Worm (Caenorhabditis elegans) whole organism, L4 larva: ENCODE measurements around the gene clec-134.
A peak's percentile ranks its signal among the peaks of the same experiment; 100 is the strongest.

Experiments used
- D1046.2 ChIP-seq: fragments of 200-800 bp; sonication (Bioruptor generic); IDR thresholded peaks from 2 replicates; pipeline ENCODE4 v1.3.6; 2022; ENCODE audit warnings: missing genetic modification characterization, missing compliant biosample characterization
- F10B5.3 ChIP-seq: sonication (generic microtip); optimal IDR thresholded peaks from 2 replicates; lab custom pipeline; 2016; ENCODE audit warnings: mild to moderate bottlenecking, missing genetic modification characterization, missing compliant biosample characterization
- F26F4.8 ChIP-seq: fragments of 200-800 bp; sonication (Bioruptor generic); conservative IDR thresholded peaks from 2 replicates; pipeline ENCODE4 v1.3.6; 2022; ENCODE audit warnings: missing genetic modification characterization, missing compliant biosample characterization
- R02D3.7 ChIP-seq: fragments of 150-350 bp; sonication (generic microtip); optimal IDR thresholded peaks from 3 replicates; lab custom pipeline; 2014; ENCODE audit warnings: missing biosample characterization, missing genetic modification characterization
- T26A8.4 ChIP-seq: fragments of 200-800 bp; sonication (Bioruptor generic); IDR thresholded peaks from 2 replicates; pipeline ENCODE4 v1.3.6; 2022; ENCODE audit warnings: missing genetic modification characterization, missing compliant biosample characterization
- ZK546.5 ChIP-seq, 2 experiments: sonication (generic microtip); optimal IDR thresholded peaks; 2 replicates each; lab custom pipeline; 2017; ENCODE audit warnings: missing biosample characterization in 2 of 2, missing genetic modification characterization in 2 of 2
- attf-4 ChIP-seq: sonication (generic microtip); optimal IDR thresholded peaks from 3 replicates; lab custom pipeline; 2017; ENCODE audit warnings: missing biosample characterization, missing genetic modification characterization
- ctbp-1 ChIP-seq: fragments of 200-800 bp; sonication (Bioruptor generic); IDR thresholded peaks from 2 replicates; pipeline ENCODE4 v1.3.6; 2022; ENCODE audit warnings: missing genetic modification reagents, missing genetic modification characterization, missing compliant biosample characterization
- dmd-6 ChIP-seq: fragments of 200-800 bp; sonication (Bioruptor generic); IDR thresholded peaks from 2 replicates; pipeline ENCODE4 v1.3.6; 2022; ENCODE audit warnings: missing genetic modification reagents, missing genetic modification characterization, missing compliant biosample characterization
- dmd-9 ChIP-seq: fragments of 200-800 bp; sonication (Bioruptor generic); IDR thresholded peaks from 2 replicates; pipeline ENCODE4 v1.3.6; 2022; ENCODE audit warnings: missing genetic modification reagents, missing genetic modification characterization, missing compliant biosample characterization
- duxl-1 ChIP-seq: sonication (generic microtip); optimal IDR thresholded peaks from 2 replicates; lab custom pipeline; 2016; ENCODE audit warnings: mild to moderate bottlenecking, missing genetic modification characterization, moderate library complexity, missing compliant biosample characterization; ENCODE audit not compliant: poor library complexity
- fos-1 ChIP-seq: fragments of 150-350 bp; optimal IDR thresholded peaks from 2 replicates; lab custom pipeline; 2014; ENCODE audit warnings: missing biosample characterization, missing genetic modification characterization
- gei-8 ChIP-seq: fragments of 200-800 bp; sonication (Bioruptor generic); optimal IDR thresholded peaks from 2 replicates; lab custom pipeline; 2018; ENCODE audit warnings: mild to moderate bottlenecking, missing genetic modification characterization, missing compliant biosample characterization
- hif-1 ChIP-seq, 2 experiments: sonication (generic microtip); optimal IDR thresholded peaks; 2 replicates each; lab custom pipeline; 2016 to 2017; ENCODE audit warnings: missing compliant biosample characterization in 2 of 2, missing genetic modification characterization in 2 of 2, missing genetic modification reagents in 2 of 2, missing genotype in 2 of 2, mild to moderate bottlenecking in 1 of 2
- hlh-11 ChIP-seq: fragments of 200-800 bp; sonication (Bioruptor generic); optimal IDR thresholded peaks from 2 replicates; lab custom pipeline; 2018; ENCODE audit warnings: mild to moderate bottlenecking, missing genetic modification characterization, missing compliant biosample characterization
- lin-13 ChIP-seq: fragments of 150-350 bp; optimal IDR thresholded peaks from 2 replicates; lab custom pipeline; 2014; ENCODE audit warnings: missing biosample characterization, missing genetic modification reagents, missing genetic modification characterization
- lin-29 ChIP-seq: fragments of 200-800 bp; sonication (Bioruptor generic); IDR thresholded peaks from 2 replicates; pipeline ENCODE4 v1.3.6; 2022; ENCODE audit warnings: missing genetic modification reagents, missing genetic modification characterization, missing compliant biosample characterization
- lin-38 ChIP-seq: fragments of 200-800 bp; sonication (Bioruptor generic); IDR thresholded peaks from 2 replicates; pipeline ENCODE4 v1.3.6; 2022; ENCODE audit warnings: missing genetic modification reagents, missing genetic modification characterization, missing compliant biosample characterization
- madf-5 ChIP-seq, 2 experiments: fragments of 200-800 bp; sonication (Bioruptor generic); IDR thresholded peaks; 2 replicates each; pipeline ENCODE4 v1.3.6; 2022; ENCODE audit warnings: missing compliant biosample characterization in 2 of 2, missing genetic modification characterization in 2 of 2
- nhr-28 ChIP-seq: fragments of 150-350 bp; optimal IDR thresholded peaks from 2 replicates; lab custom pipeline; 2014; ENCODE audit warnings: missing biosample characterization, missing genetic modification characterization
- nhr-41 ChIP-seq: fragments of 200-800 bp; sonication (Bioruptor generic); IDR thresholded peaks from 2 replicates; pipeline ENCODE4 v1.3.6; 2022; ENCODE audit warnings: missing genetic modification reagents, missing genetic modification characterization, missing compliant biosample characterization
- nhr-42 ChIP-seq: fragments of 200-800 bp; sonication (Bioruptor generic); IDR thresholded peaks from 2 replicates; pipeline ENCODE4 v1.3.6; 2022; ENCODE audit warnings: missing genetic modification characterization, missing compliant biosample characterization
- nhr-77 ChIP-seq: fragments of 150-350 bp; optimal IDR thresholded peaks from 2 replicates; lab custom pipeline; 2014; ENCODE audit warnings: missing biosample characterization, missing genetic modification characterization
- saeg-2 ChIP-seq: fragments of 200-800 bp; sonication (Bioruptor generic); IDR thresholded peaks from 2 replicates; pipeline ENCODE4 v1.3.6; 2022; ENCODE audit warnings: missing genetic modification reagents, missing genetic modification characterization, missing compliant biosample characterization
- set-16 ChIP-seq: fragments of 200-800 bp; sonication (Bioruptor generic); IDR thresholded peaks from 2 replicates; pipeline ENCODE4 v1.3.6; 2022; ENCODE audit warnings: missing genetic modification reagents, missing genetic modification characterization, missing compliant biosample characterization
- tag-97 ChIP-seq: fragments of 200-800 bp; sonication (Bioruptor generic); IDR thresholded peaks from 2 replicates; pipeline ENCODE4 v1.3.6; 2022; ENCODE audit warnings: missing genetic modification characterization, missing compliant biosample characterization
- unc-130 ChIP-seq: sonication (generic microtip); optimal IDR thresholded peaks from 2 replicates; lab custom pipeline; 2016; ENCODE audit warnings: missing genetic modification reagents, missing genetic modification characterization, missing compliant biosample characterization
- unc-62 ChIP-seq, 3 experiments: fragments of 150-350 bp in 1 of 3; sonication (generic microtip); optimal IDR thresholded peaks in 2 of 3; peaks in 1 of 3; 1 replicate in 1 of 3; 2 replicates in 2 of 3; lab custom pipeline; 2014 to 2017; ENCODE audit warnings: missing biosample characterization in 3 of 3, missing genetic modification characterization in 3 of 3, missing genetic modification reagents in 3 of 3, missing genotype in 1 of 3
- zfp-3 ChIP-seq: fragments of 200-800 bp; sonication (Bioruptor generic); conservative IDR thresholded peaks from 2 replicates; pipeline ENCODE4 v1.3.6; 2022; ENCODE audit warnings: missing genetic modification reagents, missing genetic modification characterization, missing compliant biosample characterization
- zip-11 ChIP-seq: fragments of 200-800 bp; sonication (Bioruptor generic); IDR thresholded peaks from 2 replicates; pipeline ENCODE4 v1.3.6; 2022; ENCODE audit warnings: missing genetic modification characterization, missing compliant biosample characterization

Gene clec-134

ce11 chrII:3554673-3555072 is 25.2 kb upstream of the clec-134 start:
- TF ChIP-seq lin-38 (GFP tag; lab: Robert Waterston, UW) (peak; percentile 82), nhr-42 (no peak), nhr-28 (tag; lab: Kevin White, UChicago) (no peak), hif-1 (tag; optimal IDR thresholded peaks at IDR 0.05; lab: Kevin White, UChicago) (no peak)

DNA sequence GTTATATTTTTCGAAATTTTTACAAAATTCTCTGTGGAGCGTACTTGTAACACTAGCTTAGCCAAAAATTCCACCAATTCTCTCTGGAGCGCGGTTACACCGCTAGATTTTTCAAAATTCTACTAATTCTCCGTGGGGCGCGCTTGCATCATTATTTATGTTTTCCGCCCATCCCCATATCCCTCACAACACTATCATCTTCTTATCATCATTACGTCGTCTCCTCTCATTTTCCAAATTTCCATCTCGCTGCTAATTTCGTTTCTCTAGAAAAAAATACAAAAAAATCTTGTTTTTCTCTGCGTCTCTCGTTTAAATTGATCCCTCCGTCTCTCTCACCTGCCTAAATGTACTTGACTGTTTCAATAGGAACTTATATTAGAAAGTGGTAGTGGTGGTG is 24.6 kb upstream of the clec-134 start:
- no peak for TF ChIP-seq unc-130 (GFP tag; lab: Kevin White, UChicago)
- no peak for TF ChIP-seq dmd-9 (GFP tag; lab: Robert Waterston, UW)
- peak; percentile 1 for TF ChIP-seq nhr-28 (tag; lab: Kevin White, UChicago)
- TF ChIP-seq F26F4.8 (GFP tag; lab: Robert Waterston, UW) = no peak
- TF ChIP-seq lin-38 (GFP tag; lab: Robert Waterston, UW) = peak; percentile 60

- TF ChIP-seq zfp-3 (GFP tag; lab: Robert Waterston, UW) (no peak), fos-1 (tag; lab: Kevin White, UChicago) (no peak)
These were observed 23.3 kb upstream of the clec-134 start for ce11 chrII:3556584-3556983.

DNA sequence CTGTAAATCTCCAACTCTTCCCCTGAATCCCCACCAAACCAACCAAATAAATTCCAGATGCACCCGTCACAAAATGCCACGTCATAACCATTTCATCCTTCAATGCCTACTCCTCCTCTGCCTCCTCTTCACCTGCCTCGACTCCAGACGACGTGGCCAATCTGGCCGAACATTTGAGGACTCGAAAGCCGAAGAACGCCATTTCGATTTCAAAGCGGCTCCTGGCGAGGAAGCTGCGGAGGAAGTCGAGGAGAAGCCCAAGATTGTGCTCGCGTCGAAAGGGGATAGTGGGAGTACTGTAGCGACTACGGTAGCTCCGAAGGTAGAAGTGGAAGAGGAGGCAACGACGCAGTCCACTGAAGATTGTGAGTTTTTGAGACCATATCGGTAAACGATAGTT is 22.4 kb upstream of the clec-134 start, which contains the start of gene lgc-45:
Gene lgc-45 (plus strand): TSS at position 56 of the 400 bp plus-strand sequence.
- peak; percentile 53 for TF ChIP-seq set-16 (GFP tag; lab: Robert Waterston, UW)
- TF ChIP-seq zip-11 (GFP tag; lab: Robert Waterston, UW) = no peak
- TF ChIP-seq tag-97 (GFP tag; lab: Robert Waterston, UW) = no peak
- TF ChIP-seq saeg-2 (GFP tag; lab: Robert Waterston, UW) = no peak
- no peak for TF ChIP-seq R02D3.7
- no peak for TF ChIP-seq T26A8.4 (GFP tag; lab: Robert Waterston, UW)
- TF ChIP-seq ctbp-1 (GFP tag; lab: Robert Waterston, UW) = no peak
- no peak for TF ChIP-seq gei-8 (GFP tag; lab: Kevin White, UChicago)
- peak in 1 of 2 experiments; percentile 52 for TF ChIP-seq unc-62 (GFP tag; optimal IDR thresholded peaks at IDR 0.05 in 1 of 2; lab: Kevin White, UChicago)
- TF ChIP-seq unc-62 (tag; optimal IDR thresholded peaks at IDR 0.05; lab: Kevin White, UChicago) = no peak

DNA sequence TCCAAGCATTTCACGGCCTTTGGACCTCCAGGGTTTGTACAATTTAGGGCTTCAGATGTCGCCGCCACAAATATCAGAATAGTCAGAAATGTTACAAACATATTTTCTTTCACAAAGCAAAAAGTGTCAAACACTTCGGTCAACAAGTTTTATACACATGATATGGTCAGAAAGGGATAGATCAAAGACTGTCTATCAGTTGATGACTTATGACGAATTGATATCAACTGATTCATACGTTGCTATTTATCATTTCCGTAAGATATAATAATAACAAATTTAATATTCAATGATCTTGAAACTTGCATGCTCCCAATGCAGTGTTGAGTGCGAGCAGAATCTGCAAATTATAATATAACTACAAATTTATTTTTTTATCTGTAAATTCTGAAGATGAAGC is 19.3 kb upstream of the clec-134 start, which contains the start of gene W10G11.1:
Gene W10G11.1 (minus strand): TSS at position 101 of the 400 bp plus-strand sequence.
- TF ChIP-seq lin-29 (GFP tag; lab: Robert Waterston, UW) (no peak), attf-4 (tag; lab: Kevin White, UChicago) (no peak), dmd-6 (GFP tag; lab: Robert Waterston, UW) (no peak), madf-5 (GFP tag; IDR thresholded peaks at IDR 0.05; lab: Robert Waterston, UW) (no peak), nhr-77 (tag; lab: Kevin White, UChicago) (no peak), lin-13 (no peak), nhr-28 (tag; lab: Kevin White, UChicago) (no peak), nhr-41 (no peak), D1046.2 (GFP tag; lab: Robert Waterston, UW) (no peak), F10B5.3 (tag; lab: Kevin White, UChicago) (no peak), duxl-1 (tag; lab: Kevin White, UChicago) (no peak)

ce11 chrII:3561561-3561960 is 18.3 kb upstream of the clec-134 start, which contains the start of gene W10G11.2:
Gene W10G11.2, minus strand, starts transcription at chrII:3561661.
- TF ChIP-seq ZK546.5 (tag; optimal IDR thresholded peaks at IDR 0.05; lab: Kevin White, UChicago) = no peak
- TF ChIP-seq hlh-11 (tag; lab: Kevin White, UChicago) = no peak
